Fruit fly (Drosophila melanogaster) whole organism, embryonic: ENCODE measurements around the gene mfas.

Experiments used
- Atf-2 ChIP-seq: fragments of 200-800 bp; sonication (Bioruptor generic); optimal IDR thresholded peaks from 2 replicates; lab custom pipeline; 2016; ENCODE audit warnings: missing biosample characterization, missing genetic modification characterization
- Atf6 ChIP-seq: fragments of 200-800 bp; sonication (Bioruptor generic); IDR thresholded peaks from 2 replicates; pipeline ENCODE4 v1.3.6; 2022; ENCODE audit warnings: missing biosample characterization, missing genetic modification characterization
- B-H1 ChIP-seq: fragments of 200-800 bp; sonication (Bioruptor generic); IDR thresholded peaks from 3 replicates; pipeline ENCODE4 v1.3.6; 2022; ENCODE audit warnings: missing biosample characterization, missing genetic modification characterization
- Bteb2 ChIP-seq: fragments of 200-800 bp; sonication (Bioruptor generic); optimal IDR thresholded peaks from 2 replicates; lab custom pipeline; 2016; ENCODE audit warnings: missing biosample characterization, missing genetic modification characterization
- CG11695 ChIP-seq: fragments of 200-800 bp; sonication (Bioruptor generic); IDR thresholded peaks from 3 replicates; pipeline ENCODE4 v1.3.6; 2022; ENCODE audit warnings: missing biosample characterization, missing genetic modification characterization
- CG12391 ChIP-seq: fragments of 200-800 bp; sonication (Bioruptor generic); optimal IDR thresholded peaks from 3 replicates; lab custom pipeline; 2018; ENCODE audit warnings: missing biosample characterization, mild to moderate bottlenecking, missing genetic modification characterization, moderate library complexity
- CG12659 ChIP-seq: fragments of 200-800 bp; sonication (Bioruptor generic); optimal IDR thresholded peaks from 3 replicates; lab custom pipeline; 2017; ENCODE audit warnings: mild to moderate bottlenecking, missing biosample characterization, missing genetic modification reagents, missing genetic modification characterization
- CG14050 ChIP-seq: fragments of 200-800 bp; sonication (Bioruptor generic); IDR thresholded peaks from 3 replicates; pipeline ENCODE4 v1.3.6; 2022; ENCODE audit warnings: missing biosample characterization, missing genetic modification characterization
- CG15514 ChIP-seq: fragments of 200-800 bp; sonication (Bioruptor generic); optimal IDR thresholded peaks from 3 replicates; lab custom pipeline; 2017; ENCODE audit warnings: missing biosample characterization, missing genetic modification characterization, mild to moderate bottlenecking, moderate library complexity, missing genetic modification reagents
- CG1603 ChIP-seq: fragments of 200-800 bp; sonication (Bioruptor generic); optimal IDR thresholded peaks from 2 replicates; lab custom pipeline; 2019; ENCODE audit warnings: missing biosample characterization, mild to moderate bottlenecking, missing genetic modification characterization, moderate library complexity
- CG17186 ChIP-seq: fragments of 200-800 bp; sonication (Bioruptor generic); optimal IDR thresholded peaks from 3 replicates; lab custom pipeline; 2017; ENCODE audit warnings: missing biosample characterization, missing genetic modification reagents, missing genetic modification characterization
- CG17328 ChIP-seq: fragments of 200-800 bp; sonication (Bioruptor generic); IDR thresholded peaks from 2 replicates; pipeline ENCODE4 v1.3.6; 2022; ENCODE audit warnings: missing biosample characterization, missing genetic modification characterization
- CG17612 ChIP-seq: fragments of 200-800 bp; sonication (Bioruptor generic); IDR thresholded peaks from 2 replicates; pipeline ENCODE4 v1.3.6; 2022; ENCODE audit warnings: missing biosample characterization, missing genetic modification characterization
- CG2199 ChIP-seq: fragments of 200-800 bp; sonication (Bioruptor generic); IDR thresholded peaks from 3 replicates; pipeline ENCODE4 v1.3.6; 2022; ENCODE audit warnings: missing biosample characterization, missing genetic modification characterization
- CG2889 ChIP-seq: fragments of 200-800 bp; sonication (Bioruptor generic); IDR thresholded peaks from 3 replicates; pipeline ENCODE4 v1.3.6; 2022; ENCODE audit warnings: missing biosample characterization, missing genetic modification characterization
- CG31224 ChIP-seq: fragments of 200-800 bp; sonication (Bioruptor generic); IDR thresholded peaks from 2 replicates; pipeline ENCODE4 v1.3.6; 2022; ENCODE audit warnings: missing biosample characterization, missing genetic modification characterization
- CG3995 ChIP-seq: fragments of 200-800 bp; sonication (Bioruptor generic); optimal IDR thresholded peaks from 3 replicates; lab custom pipeline; 2016; ENCODE audit warnings: missing biosample characterization, missing genetic modification characterization
- CG42726 ChIP-seq: fragments of 200-800 bp; sonication (Bioruptor generic); IDR thresholded peaks from 2 replicates; pipeline ENCODE4 v1.3.6; 2022; ENCODE audit warnings: missing biosample characterization, missing genetic modification characterization; ENCODE audit not compliant: partially characterized antibody
- CG8281 ChIP-seq: fragments of 200-800 bp; sonication (Bioruptor generic); optimal IDR thresholded peaks from 2 replicates; lab custom pipeline; 2018; ENCODE audit warnings: missing biosample characterization, mild to moderate bottlenecking, missing genetic modification characterization, moderate library complexity
- CG9437 ChIP-seq: fragments of 200-800 bp; sonication (Bioruptor generic); optimal IDR thresholded peaks from 2 replicates; lab custom pipeline; 2018; ENCODE audit warnings: missing biosample characterization, mild to moderate bottlenecking, missing genetic modification characterization
- CTCF ChIP-seq: fragments of 200-800 bp; sonication (Bioruptor generic); optimal IDR thresholded peaks from 2 replicates; lab custom pipeline; 2017; ENCODE audit warnings: missing biosample characterization, mild to moderate bottlenecking, missing genetic modification characterization, moderate library complexity
- Chrac-16 ChIP-seq: fragments of 200-800 bp; sonication (Bioruptor generic); optimal IDR thresholded peaks from 3 replicates; lab custom pipeline; 2016; ENCODE audit warnings: missing biosample characterization, missing genetic modification characterization
- D19A ChIP-seq: fragments of 200-800 bp; optimal IDR thresholded peaks from 3 replicates; lab custom pipeline; 2019; ENCODE audit warnings: missing biosample characterization, mild to moderate bottlenecking, missing genetic modification characterization, moderate library complexity
- Dek ChIP-seq: fragments of 200-800 bp; sonication (Bioruptor generic); optimal IDR thresholded peaks from 3 replicates; lab custom pipeline; 2019; ENCODE audit warnings: missing biosample characterization, mild to moderate bottlenecking, missing genetic modification characterization, moderate library complexity
- Doc2 ChIP-seq: fragments of 200-800 bp; sonication (Bioruptor generic); IDR thresholded peaks from 2 replicates; pipeline ENCODE4 v1.3.6; 2022; ENCODE audit warnings: missing biosample characterization, missing genetic modification characterization
- H2.0 ChIP-seq: fragments of 200-800 bp; sonication (Bioruptor generic); IDR thresholded peaks from 2 replicates; pipeline ENCODE4 v1.3.6; 2022; ENCODE audit warnings: missing biosample characterization, missing genetic modification characterization
- HLH54F ChIP-seq: fragments of 200-800 bp; sonication (Bioruptor generic); optimal IDR thresholded peaks from 3 replicates; lab custom pipeline; 2016; ENCODE audit warnings: missing biosample characterization, missing genetic modification characterization
- Hr3 ChIP-seq: fragments of 200-800 bp; sonication (Bioruptor generic); optimal IDR thresholded peaks from 3 replicates; lab custom pipeline; 2016; ENCODE audit warnings: missing biosample characterization, missing genetic modification characterization
- Rfx ChIP-seq: fragments of 200-800 bp; sonication (Bioruptor generic); IDR thresholded peaks from 2 replicates; pipeline ENCODE4 v1.3.6; 2022; ENCODE audit warnings: missing biosample characterization, missing genetic modification characterization
- Sin3A ChIP-seq: fragments of >200 bp; optimal IDR thresholded peaks from 2 replicates; lab custom pipeline; 2018
- Sox102F ChIP-seq: fragments of 200-800 bp; sonication (Bioruptor generic); optimal IDR thresholded peaks from 2 replicates; lab custom pipeline; 2018; ENCODE audit warnings: missing biosample characterization, mild to moderate bottlenecking, missing genetic modification characterization, moderate library complexity
- Sry-δ ChIP-seq: fragments of 200-800 bp; sonication (Bioruptor generic); optimal IDR thresholded peaks from 2 replicates; lab custom pipeline; 2016; ENCODE audit warnings: missing biosample characterization, missing genetic modification characterization
- ara ChIP-seq: fragments of 200-800 bp; sonication (Bioruptor generic); IDR thresholded peaks from 2 replicates; pipeline ENCODE4 v1.3.6; 2022; ENCODE audit warnings: missing biosample characterization, missing genetic modification characterization
- ase ChIP-seq: fragments of 200-800 bp; sonication (Bioruptor generic); IDR thresholded peaks from 3 replicates; pipeline ENCODE4 v1.3.6; 2022; ENCODE audit warnings: missing biosample characterization, missing genetic modification characterization
- bigmax ChIP-seq: fragments of 200-800 bp; sonication (Bioruptor generic); optimal IDR thresholded peaks from 2 replicates; lab custom pipeline; 2018; ENCODE audit warnings: missing biosample characterization, mild to moderate bottlenecking, missing genetic modification characterization
- fu2 ChIP-seq: fragments of 200-800 bp; sonication (Bioruptor generic); optimal IDR thresholded peaks from 2 replicates; lab custom pipeline; 2016; ENCODE audit warnings: missing biosample characterization, missing genetic modification characterization
- gfzf ChIP-seq: fragments of 200-800 bp; sonication (Bioruptor generic); optimal IDR thresholded peaks from 2 replicates; lab custom pipeline; 2016; ENCODE audit warnings: missing biosample characterization, mild to moderate bottlenecking, missing genetic modification characterization, moderate library complexity
- hbn ChIP-seq: fragments of 200-800 bp; sonication (Bioruptor generic); IDR thresholded peaks from 2 replicates; pipeline ENCODE4 v1.3.6; 2022; ENCODE audit warnings: missing biosample characterization, missing genetic modification characterization; ENCODE audit not compliant: partially characterized antibody
- ind ChIP-seq: fragments of 200-800 bp; sonication (Bioruptor generic); optimal IDR thresholded peaks from 3 replicates; lab custom pipeline; 2016; ENCODE audit warnings: missing biosample characterization, missing genetic modification characterization
- insv ChIP-seq, 2 experiments: fragments of 200-800 bp; sonication (Bioruptor generic); optimal IDR thresholded peaks; 3 replicates each; lab custom pipeline; 2016 to 2018; ENCODE audit warnings: missing biosample characterization in 2 of 2, missing genetic modification characterization in 2 of 2
- knrl ChIP-seq: fragments of 200-800 bp; sonication (Bioruptor generic); IDR thresholded peaks from 3 replicates; pipeline ENCODE4 v1.3.6; 2022; ENCODE audit warnings: missing biosample characterization, missing genetic modification characterization; ENCODE audit not compliant: partially characterized antibody
- lilli ChIP-seq: fragments of 200-800 bp; sonication (Bioruptor generic); optimal IDR thresholded peaks from 3 replicates; lab custom pipeline; 2016; ENCODE audit warnings: missing biosample characterization, missing genetic modification characterization
- lola ChIP-seq, 3 experiments: fragments of >200 bp in 2 of 3; fragments of 200-800 bp in 1 of 3; sonication (Bioruptor generic) in 1 of 3; optimal IDR thresholded peaks; 2 replicates each; lab custom pipeline; 2017 to 2019; ENCODE audit warnings: missing biosample characterization in 3 of 3, missing genetic modification characterization in 3 of 3, mild to moderate bottlenecking in 1 of 3, moderate library complexity in 1 of 3
- lov ChIP-seq, 2 experiments: fragments of 200-800 bp in 1 of 2; fragments of >200 bp in 1 of 2; sonication (Bioruptor generic) in 1 of 2; IDR thresholded peaks in 1 of 2; optimal IDR thresholded peaks in 1 of 2; 2 replicates in 1 of 2; 3 replicates in 1 of 2; pipeline versions ENCODE4 v1.3.6 to Lab custom; 2017 to 2022; ENCODE audit warnings: missing biosample characterization in 1 of 2, missing genetic modification characterization in 1 of 2
- odd ChIP-seq: fragments of 200-800 bp; sonication (Bioruptor generic); optimal IDR thresholded peaks from 2 replicates; lab custom pipeline; 2017; ENCODE audit warnings: missing biosample characterization, mild to moderate bottlenecking, missing genetic modification characterization
- peb ChIP-seq: fragments of 200-800 bp; sonication (Bioruptor generic); IDR thresholded peaks from 2 replicates; pipeline ENCODE4 v1.3.6; 2022; ENCODE audit warnings: missing biosample characterization, missing genetic modification characterization
- sens ChIP-seq: fragments of 200-800 bp; sonication (Bioruptor generic); peaks from one replicate; lab custom pipeline; 2016; ENCODE audit warnings: missing biosample characterization, missing genetic modification characterization
- seq ChIP-seq: fragments of 200-800 bp; sonication (Bioruptor generic); IDR thresholded peaks from 2 replicates; pipeline ENCODE4 v1.3.6; 2022; ENCODE audit warnings: missing biosample characterization, missing genetic modification characterization
- trh ChIP-seq: fragments of 200-800 bp; sonication (Bioruptor generic); optimal IDR thresholded peaks from 2 replicates; lab custom pipeline; 2016; ENCODE audit warnings: missing biosample characterization, missing genetic modification characterization
- ttk ChIP-seq: fragments of 200-800 bp; sonication (Bioruptor generic); IDR thresholded peaks from 2 replicates; pipeline ENCODE4 v2.1.2; 2022; ENCODE audit warnings: missing biosample characterization, missing genetic modification characterization
- vvl ChIP-seq: fragments of 200-800 bp; sonication (Bioruptor generic); IDR thresholded peaks from 2 replicates; pipeline ENCODE4 v1.3.6; 2022; ENCODE audit warnings: missing biosample characterization, missing genetic modification characterization

Gene mfas

dm6 chr3R:11962739-11963214 lies 30.3 kb downstream of the mfas start, which contains the start of the genes CG3281 and aurA (continued):
- TF ChIP-seq CG15514 (GFP tag; lab: Kevin White, UChicago) (peak; percentile 83), seq (GFP tag; lab: Robert Waterston, UW) (no peak), lola (GFP tag; optimal IDR thresholded peaks at IDR 0.05; lab: Kevin White, UChicago) (peak in 1 of 3 experiments; percentile 80), Atf6 (GFP tag; lab: Robert Waterston, UW) (peak; percentile 56), CG9437 (peak; percentile 9), Dek (peak; percentile 60), D19A (peak; percentile 24), Rfx (GFP tag; lab: Robert Waterston, UW) (peak; percentile 76), sens (GFP tag; lab: Kevin White, UChicago) (peak; percentile 97), hbn (GFP tag; lab: Robert Waterston, UW) (peak; percentile 97), gfzf (GFP tag; lab: Kevin White, UChicago) (peak; percentile 43), CG17328 (GFP tag; lab: Robert Waterston, UW) (0 out of 2 replicates have a peak, but pooled peaks have one; percentile 5), CTCF (GFP tag; lab: Kevin White, UChicago) (no peak), CG11695 (GFP tag; lab: Robert Waterston, UW) (peak; percentile 50; the same call in 1 of the 3 replicates), CG14050 (peak; percentile 34; the same call in 1 of the 3 replicates), CG31224 (GFP tag; lab: Robert Waterston, UW) (peak; percentile 18; the same call in 1 of the 2 replicates), Chrac-16 (GFP tag; lab: Kevin White, UChicago) (peak; percentile 83), lilli (GFP tag; lab: Kevin White, UChicago) (peak; percentile 79), odd (GFP tag; lab: Kevin White, UChicago) (no peak), Sry-δ (GFP tag; lab: Kevin White, UChicago) (peak; percentile 97), ind (GFP tag; lab: Kevin White, UChicago) (peak; percentile 76), CG17186 (GFP tag; lab: Kevin White, UChicago) (peak; percentile 72), CG2199 (GFP tag; lab: Robert Waterston, UW) (no peak), Bteb2 (GFP tag; lab: Kevin White, UChicago) (peak; percentile 76), Doc2 (GFP tag; lab: Robert Waterston, UW) (no peak), knrl (peak; percentile 99), lov (optimal IDR thresholded peaks at IDR 0.05; lab: Kevin White, UChicago) (no peak), lov (GFP tag; IDR thresholded peaks at IDR 0.05; lab: Robert Waterston, UW) (no peak), Atf-2 (GFP tag; lab: Kevin White, UChicago) (peak; percentile 59), B-H1 (GFP tag; lab: Robert Waterston, UW) (no peak), CG8281 (no peak), CG17612 (no peak), ase (peak; percentile 32; the same call in 1 of the 3 replicates), Sin3A (lab: Kevin White, UChicago) (peak; percentile 90), peb (no peak), vvl (GFP tag; lab: Robert Waterston, UW) (peak; percentile 61), fu2 (GFP tag; lab: Kevin White, UChicago) (peak; percentile 76), bigmax (GFP tag; lab: Kevin White, UChicago) (no peak), insv (GFP tag; optimal IDR thresholded peaks at IDR 0.05; lab: Kevin White, UChicago) (peak in 1 of 2 experiments; percentile 33), CG12391 (tag; lab: Kevin White, UChicago) (peak; percentile 86), Hr3 (GFP tag; lab: Kevin White, UChicago) (peak; percentile 78), H2.0 (0 out of 2 replicates have a peak, but pooled peaks have one; percentile 24), Sox102F (GFP tag; lab: Kevin White, UChicago) (no peak), HLH54F (GFP tag; lab: Kevin White, UChicago) (peak; percentile 80), CG3995 (GFP tag; lab: Kevin White, UChicago) (peak; percentile 99), CG1603 (peak; percentile 48), ttk (GFP tag; lab: Robert Waterston, UW) (peak; percentile 50), CG42726 (peak; percentile 84), CG12659 (peak; percentile 88), trh (peak; percentile 36), ara (peak; percentile 40; the same call in 1 of the 2 replicates), CG2889 (GFP tag; lab: Robert Waterston, UW) (no peak)
